Worm (Caenorhabditis elegans): ENCODE results near the gene Y37H2A.12.

- no peak for TF ChIP-seq W03F9.2 (tag; optimal IDR thresholded peaks at IDR 0.05)
- TF ChIP-seq him-1 (tag; optimal IDR thresholded peaks at IDR 0.05) = no peak
These were observed 12.5 kb upstream of the Y37H2A.12 start, which contains the start of gene Y37H2A.14 for ce11 chrV:18143445-18143844.
